Worm (Caenorhabditis elegans) whole organism, young adult: Measurements from ENCODE around the gene F47D12.3.

ENCODE experiments used
- F49E8.2 ChIP-seq: sonication (generic microtip); optimal IDR thresholded peaks from 3 replicates; lab custom pipeline; 2017; ENCODE audit warnings: missing genetic modification characterization, mild to moderate bottlenecking, missing compliant biosample characterization, antibody characterized with exemption, moderate library complexity; ENCODE audit not compliant: insufficient read depth
- F52B5.7 ChIP-seq: sonication (generic microtip); optimal IDR thresholded peaks from 2 replicates; lab custom pipeline; 2016; ENCODE audit warnings: mild to moderate bottlenecking, missing genetic modification characterization, missing compliant biosample characterization
- F55B11.4 ChIP-seq: sonication (generic microtip); optimal IDR thresholded peaks from 2 replicates; lab custom pipeline; 2016; ENCODE audit warnings: missing compliant biosample characterization, missing genetic modification characterization, borderline replicate concordance; ENCODE audit not compliant: insufficient read depth
- F57A8.1 ChIP-seq: fragments of 200-800 bp; sonication (Bioruptor generic); optimal IDR thresholded peaks from 2 replicates; lab custom pipeline; 2018; ENCODE audit warnings: mild to moderate bottlenecking, missing genetic modification characterization, moderate library complexity, missing compliant biosample characterization
- F57C9.4 ChIP-seq: sonication (generic microtip); optimal IDR thresholded peaks from 2 replicates; lab custom pipeline; 2017; ENCODE audit warnings: mild to moderate bottlenecking, missing genetic modification characterization, missing compliant biosample characterization
- K11D2.4 ChIP-seq: fragments of 200-800 bp; sonication (Bioruptor generic); IDR thresholded peaks from 2 replicates; pipeline ENCODE4 v1.3.6; 2022; ENCODE audit warnings: missing genetic modification reagents, missing genetic modification characterization, missing compliant biosample characterization
- T07F8.4 ChIP-seq: sonication (generic microtip); optimal IDR thresholded peaks from 2 replicates; lab custom pipeline; 2016; ENCODE audit warnings: mild to moderate bottlenecking, missing genetic modification characterization, moderate library complexity, missing compliant biosample characterization
- Y56A3A.18 ChIP-seq: fragments of 200-800 bp; sonication (Bioruptor generic); IDR thresholded peaks from 2 replicates; pipeline ENCODE4 v1.3.6; 2022; ENCODE audit warnings: missing genetic modification reagents, missing genetic modification characterization, missing compliant biosample characterization
- ama-1 ChIP-seq, 3 experiments: fragments of 150-350 bp in 1 of 3; sonication (generic microtip) in 2 of 3; optimal IDR thresholded peaks; 2 replicates each; lab custom pipeline; 2014 to 2018; ENCODE audit warnings: missing biosample characterization in 2 of 3, missing genetic modification characterization in 2 of 3, missing genetic modification reagents in 2 of 3
- attf-3 ChIP-seq: fragments of 200-800 bp; sonication (Bioruptor generic); conservative IDR thresholded peaks from 2 replicates; pipeline ENCODE4 v1.3.6; 2022; ENCODE audit warnings: missing genetic modification reagents, missing genetic modification characterization, missing compliant biosample characterization
- attf-5 ChIP-seq: fragments of 200-800 bp; sonication (Bioruptor generic); optimal IDR thresholded peaks from 2 replicates; lab custom pipeline; 2018; ENCODE audit warnings: mild to moderate bottlenecking, missing genetic modification characterization, missing compliant biosample characterization
- bed-1 ChIP-seq: fragments of 200-800 bp; sonication (Bioruptor generic); IDR thresholded peaks from 2 replicates; pipeline ENCODE4 v1.3.6; 2022; ENCODE audit warnings: missing genetic modification reagents, missing genetic modification characterization, missing compliant biosample characterization
- cebp-1 ChIP-seq, 2 experiments: fragments of 200-800 bp in 1 of 2; sonication (Bioruptor generic) in 1 of 2; sonication (generic microtip) in 1 of 2; IDR thresholded peaks in 1 of 2; optimal IDR thresholded peaks in 1 of 2; 2 replicates each; pipeline versions ENCODE4 v1.3.6 to Lab custom; 2017 to 2022; ENCODE audit warnings: missing compliant biosample characterization in 2 of 2, missing genetic modification characterization in 2 of 2, mild to moderate bottlenecking in 1 of 2, missing genetic modification reagents in 1 of 2, moderate library complexity in 1 of 2
- chd-7 ChIP-seq: sonication (generic microtip); optimal IDR thresholded peaks from 2 replicates; lab custom pipeline; 2016; ENCODE audit warnings: mild to moderate bottlenecking, missing genetic modification characterization, moderate library complexity, missing compliant biosample characterization
- dpff-1 ChIP-seq: sonication (generic microtip); optimal IDR thresholded peaks from 2 replicates; lab custom pipeline; 2017; ENCODE audit warnings: mild to moderate bottlenecking, missing genetic modification characterization, missing compliant biosample characterization
- egl-18 ChIP-seq: fragments of 200-800 bp; sonication (Bioruptor generic); IDR thresholded peaks from 2 replicates; pipeline ENCODE4 v1.3.6; 2022; ENCODE audit warnings: missing genetic modification reagents, missing genetic modification characterization, missing compliant biosample characterization
- hlh-12 ChIP-seq: sonication (generic microtip); optimal IDR thresholded peaks from 2 replicates; lab custom pipeline; 2016; ENCODE audit warnings: missing genetic modification characterization, missing compliant biosample characterization
- hlh-26 ChIP-seq: fragments of 200-800 bp; sonication (Bioruptor generic); conservative IDR thresholded peaks from 2 replicates; pipeline ENCODE4 v1.3.6; 2022; ENCODE audit warnings: missing genetic modification reagents, missing genetic modification characterization, missing compliant biosample characterization
- hmg-20 ChIP-seq: fragments of 200-800 bp; sonication (Bioruptor generic); IDR thresholded peaks from 2 replicates; pipeline ENCODE4 v1.3.6; 2022; ENCODE audit warnings: missing genetic modification reagents, missing genetic modification characterization, missing compliant biosample characterization
- let-526 ChIP-seq: fragments of 200-800 bp; sonication (Bioruptor generic); IDR thresholded peaks from 2 replicates; pipeline ENCODE4 v1.3.6; 2022; ENCODE audit warnings: missing genetic modification reagents, missing genetic modification characterization, missing compliant biosample characterization
- lin-40 ChIP-seq: sonication (generic microtip); optimal IDR thresholded peaks from 2 replicates; lab custom pipeline; 2016; ENCODE audit warnings: missing genetic modification characterization, mild to moderate bottlenecking, missing compliant biosample characterization, missing genotype, missing genetic modification reagents
- lsy-27 ChIP-seq: sonication (generic microtip); optimal IDR thresholded peaks from 2 replicates; lab custom pipeline; 2017; ENCODE audit warnings: missing genetic modification characterization, mild to moderate bottlenecking, missing compliant biosample characterization, antibody characterized with exemption, missing genotype, borderline replicate concordance; ENCODE audit not compliant: insufficient read depth
- madf-6 ChIP-seq: fragments of 200-800 bp; sonication (Bioruptor generic); IDR thresholded peaks from 2 replicates; pipeline ENCODE4 v1.3.6; 2022; ENCODE audit warnings: missing genetic modification reagents, missing genetic modification characterization, missing compliant biosample characterization
- madf-8 ChIP-seq: fragments of 200-800 bp; sonication (Bioruptor generic); conservative IDR thresholded peaks from 2 replicates; pipeline ENCODE4 v1.3.6; 2022; ENCODE audit warnings: missing genetic modification reagents, missing genetic modification characterization, missing compliant biosample characterization
- nfya-2 ChIP-seq: fragments of 200-800 bp; sonication (Bioruptor generic); IDR thresholded peaks from 2 replicates; pipeline ENCODE4 v1.3.6; 2022; ENCODE audit warnings: missing genetic modification reagents, missing genetic modification characterization, missing compliant biosample characterization
- nhr-179 ChIP-seq: sonication (generic microtip); optimal IDR thresholded peaks from 2 replicates; lab custom pipeline; 2016; ENCODE audit warnings: mild to moderate bottlenecking, missing genetic modification characterization, missing compliant biosample characterization
- nhr-27 ChIP-seq: fragments of 200-800 bp; sonication (Bioruptor generic); optimal IDR thresholded peaks from 2 replicates; lab custom pipeline; 2018; ENCODE audit warnings: mild to moderate bottlenecking, missing genetic modification characterization, moderate library complexity, missing compliant biosample characterization
- rec-8 ChIP-seq, 2 experiments: sonication (generic microtip); optimal IDR thresholded peaks; 2 replicates each; lab custom pipeline; 2016; ENCODE audit warnings: mild to moderate bottlenecking in 2 of 2, missing genetic modification characterization in 2 of 2, missing genetic modification reagents in 2 of 2, missing genotype in 2 of 2, missing biosample characterization in 1 of 2, missing compliant biosample characterization in 1 of 2, moderate library complexity in 1 of 2
- sdz-38 ChIP-seq: sonication (generic microtip); optimal IDR thresholded peaks from 2 replicates; lab custom pipeline; 2016; ENCODE audit warnings: missing genotype, missing genetic modification characterization, missing compliant biosample characterization
- xnd-1 ChIP-seq: sonication (generic microtip); optimal IDR thresholded peaks from 2 replicates; lab custom pipeline; 2016; ENCODE audit warnings: missing genotype, missing genetic modification reagents, missing genetic modification characterization, missing compliant biosample characterization
- zim-3 ChIP-seq: sonication (generic microtip); optimal IDR thresholded peaks from 2 replicates; lab custom pipeline; 2017; ENCODE audit warnings: mild to moderate bottlenecking, missing genetic modification characterization, moderate library complexity, missing compliant biosample characterization
- ztf-28 ChIP-seq: fragments of 200-800 bp; sonication (Bioruptor generic); IDR thresholded peaks from 2 replicates; pipeline ENCODE4 v1.3.6; 2022; ENCODE audit warnings: missing genetic modification reagents, missing genetic modification characterization, missing compliant biosample characterization
- ztf-6 ChIP-seq: fragments of 200-800 bp; sonication (Bioruptor generic); IDR thresholded peaks from 2 replicates; pipeline ENCODE4 v1.3.6; 2022; ENCODE audit warnings: missing genetic modification reagents, missing genetic modification characterization, missing compliant biosample characterization

Gene F47D12.3

DNA sequence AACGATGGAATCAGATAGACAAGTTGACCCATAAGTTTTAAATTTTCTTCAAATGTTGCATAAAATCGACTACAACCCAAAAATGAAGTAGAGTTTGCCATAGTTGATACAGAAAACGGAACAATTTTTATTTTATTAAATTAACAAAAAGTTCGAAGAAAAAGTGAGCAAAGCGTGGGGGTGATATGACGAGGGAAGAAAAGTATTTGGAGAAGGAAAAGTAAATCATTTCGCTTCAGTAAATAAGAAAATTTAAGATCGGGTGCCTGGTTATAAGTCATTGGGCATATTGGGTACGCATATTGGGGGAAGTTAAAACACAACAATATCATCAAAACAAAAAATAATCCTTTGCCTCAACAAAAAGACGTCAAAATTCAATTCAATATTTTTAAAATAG, 32.4 kb upstream of the F47D12.3 start, which contains the start of gene srg-6:
TSS of gene srg-6 (minus strand) at position 101 of the 400 bp plus-strand sequence.
- TF ChIP-seq madf-6 (GFP tag; lab: Robert Waterston, UW) (no peak), K11D2.4 (GFP tag; lab: Robert Waterston, UW) (no peak), F49E8.2 (tag; lab: Kevin White, UChicago) (no peak), dpff-1 (tag; lab: Kevin White, UChicago) (no peak), bed-1 (GFP tag; lab: Robert Waterston, UW) (no peak), lsy-27 (tag; lab: Kevin White, UChicago) (no peak), egl-18 (GFP tag; lab: Robert Waterston, UW) (no peak), lin-40 (tag; lab: Kevin White, UChicago) (no peak), rec-8 (tag; optimal IDR thresholded peaks at IDR 0.05; lab: Kevin White, UChicago) (no peak), hlh-26 (GFP tag; lab: Robert Waterston, UW) (no peak), nfya-2 (no peak), Y56A3A.18 (GFP tag; lab: Robert Waterston, UW) (no peak), F52B5.7 (tag; lab: Kevin White, UChicago) (no peak), let-526 (GFP tag; lab: Robert Waterston, UW) (no peak)
- TF ChIP-seq, all 124 proteins: peak for 0

DNA sequence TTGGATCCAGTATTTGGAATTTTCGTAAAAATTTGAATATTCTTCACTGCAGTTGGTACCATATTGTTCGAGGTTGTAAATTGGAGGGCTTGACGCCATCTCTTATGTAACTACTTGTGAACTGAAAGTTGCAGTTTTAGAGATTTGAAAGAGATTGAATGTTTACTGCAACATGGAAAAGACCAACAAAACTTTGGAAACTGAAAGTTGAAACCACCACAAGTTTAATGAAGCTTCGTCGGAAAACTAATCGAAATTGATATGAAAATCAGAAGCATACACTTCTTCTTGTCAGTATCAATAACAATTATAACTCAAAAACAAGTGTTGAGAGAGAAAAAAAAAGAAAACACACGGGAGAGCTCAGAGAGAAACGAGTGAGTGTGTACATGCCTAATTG, 30.2 kb upstream of the F47D12.3 start, which contains the start of gene srg-7:
TSS of gene srg-7 (minus strand) at position 101 of the 400 bp plus-strand sequence.
- TF ChIP-seq attf-5 (GFP tag; lab: Kevin White, UChicago) (no peak), F55B11.4 (no peak), nhr-27 (tag; lab: Kevin White, UChicago) (no peak), madf-8 (GFP tag; lab: Robert Waterston, UW) (no peak), chd-7 (tag; lab: Kevin White, UChicago) (no peak)

DNA sequence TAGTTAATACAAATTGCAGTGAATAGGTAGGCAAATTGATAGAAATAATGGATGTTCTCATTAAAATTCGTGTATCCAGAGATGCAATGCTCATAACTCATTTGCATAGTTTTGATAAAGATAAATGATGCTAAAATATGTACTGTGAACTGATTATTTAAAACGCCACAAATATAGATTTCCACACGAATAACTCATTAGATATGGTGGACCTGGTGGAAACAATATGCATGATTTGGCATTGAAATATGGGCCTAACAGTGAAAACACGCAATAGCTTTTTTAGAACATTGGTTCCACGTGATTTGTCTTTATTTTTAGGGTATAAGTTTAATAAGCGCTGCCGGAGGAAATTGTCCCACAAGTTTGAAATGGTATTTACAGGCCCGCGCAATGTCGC, 28.0 kb upstream of the F47D12.3 start, which contains the start of gene srg-3:
TSS of gene srg-3 (minus strand) at position 101 of the 400 bp plus-strand sequence.
- TF ChIP-seq ztf-6 (GFP tag; lab: Robert Waterston, UW) (no peak), nhr-179 (tag; lab: Kevin White, UChicago) (no peak), F55B11.4 (no peak), hmg-20 (GFP tag; lab: Robert Waterston, UW) (no peak), K11D2.4 (GFP tag; lab: Robert Waterston, UW) (no peak), chd-7 (tag; lab: Kevin White, UChicago) (no peak), T07F8.4 (tag; lab: Kevin White, UChicago) (no peak), ztf-28 (no peak), hlh-12 (tag; lab: Kevin White, UChicago) (no peak), F49E8.2 (tag; lab: Kevin White, UChicago) (no peak), F57C9.4 (no peak), sdz-38 (tag; lab: Kevin White, UChicago) (no peak), ama-1 (optimal IDR thresholded peaks at IDR 0.05; lab: Kevin White, UChicago) (no peak), ama-1 (GFP tag; optimal IDR thresholded peaks at IDR 0.05; lab: Kevin White, UChicago) (no peak), F57A8.1 (GFP tag; lab: Kevin White, UChicago) (no peak), attf-3 (GFP tag; lab: Robert Waterston, UW) (no peak), cebp-1 (GFP tag; IDR thresholded peaks at IDR 0.05; lab: Robert Waterston, UW) (no peak), cebp-1 (tag; optimal IDR thresholded peaks at IDR 0.05; lab: Kevin White, UChicago) (no peak), zim-3 (tag; lab: Kevin White, UChicago) (no peak), xnd-1 (tag; lab: Kevin White, UChicago) (no peak)
